Fruit fly (Drosophila melanogaster): Measurements from ENCODE around the gene Prosbeta5R2.

Prosbeta5R2 gene

DNA sequence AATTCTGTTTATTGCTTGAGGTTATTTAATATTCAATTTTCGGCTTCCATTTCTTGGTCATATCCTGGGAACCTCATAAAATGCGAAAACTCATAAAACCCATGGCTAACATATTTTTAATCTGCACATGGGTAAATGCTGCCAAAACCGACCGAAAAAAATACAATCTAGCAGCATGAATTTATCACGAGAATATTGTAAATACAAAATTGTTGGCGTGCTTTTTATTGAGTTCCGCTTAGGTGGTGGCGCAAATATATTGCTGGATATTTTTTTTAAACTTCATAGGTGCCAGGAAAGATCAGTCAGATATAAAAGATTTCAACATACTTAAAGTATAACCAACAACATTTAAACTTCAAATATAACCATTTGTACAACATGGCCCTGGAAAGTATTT is at the start of gene Prosbeta5R2:
Gene Prosbeta5R2 (plus strand): TSS at position 301 of the 400 bp plus-strand sequence.
- TF ChIP-seq ind (GFP tag; optimal IDR thresholded peaks at IDR 0.05) (no peak), sens (GFP tag) (peak; percentile 48)

DNA sequence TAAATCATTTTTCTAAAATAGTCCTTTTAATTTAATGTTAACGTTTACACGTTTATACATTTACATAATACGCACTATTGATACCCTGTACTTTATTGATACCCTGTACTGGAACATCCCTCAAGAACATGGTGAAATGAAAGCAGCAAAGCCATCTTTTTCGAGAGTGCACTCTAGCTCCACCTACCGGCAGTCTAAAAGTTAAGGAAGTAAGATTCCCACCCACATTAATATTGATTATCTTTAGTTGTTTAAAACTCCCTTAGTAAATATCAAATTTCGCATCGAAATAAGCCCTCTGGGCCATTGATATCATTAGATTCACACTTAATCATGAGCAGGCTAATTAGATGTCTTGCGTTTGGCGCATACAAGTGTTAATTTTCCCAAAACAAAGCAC is 31.9 kb upstream of the Prosbeta5R2 start:
- TF ChIP-seq Ets97D (GFP tag; optimal IDR thresholded peaks at IDR 0.05): no peak
- TF ChIP-seq ssp (GFP tag; IDR thresholded peaks at IDR 0.05): no peak
- peak; percentile 73 for TF ChIP-seq CTCF (GFP tag; optimal IDR thresholded peaks at IDR 0.05)

DNA sequence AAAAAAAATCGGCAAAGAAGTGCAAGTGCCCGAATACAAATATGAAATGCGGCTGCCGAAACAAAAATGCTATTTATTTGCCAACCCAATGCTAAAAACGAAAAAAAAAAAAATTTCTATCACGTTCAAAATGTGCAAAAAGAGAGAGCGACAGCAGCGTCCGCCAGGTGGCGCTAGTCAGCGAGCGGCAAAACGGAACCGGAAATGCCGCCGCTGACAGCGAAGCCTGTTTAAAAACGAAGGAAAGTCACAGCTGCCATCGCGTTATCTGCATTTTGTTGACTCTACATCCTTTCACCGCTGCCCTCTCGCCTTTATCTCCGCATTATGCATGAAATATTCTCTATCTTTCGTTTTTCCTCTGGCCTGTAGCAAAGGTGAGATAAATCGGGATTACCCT is 30.0 kb upstream of the Prosbeta5R2 start:
- TF ChIP-seq Ets65A (GFP tag) (peak; percentile 76), Rx (GFP tag; IDR thresholded peaks at IDR 0.05) (0 out of 2 replicates have a peak, but pooled peaks have one; percentile 23), zen (tag; optimal IDR thresholded peaks at IDR 0.05) (peak; percentile 3), CG2889 (GFP tag; IDR thresholded peaks at IDR 0.05) (0 out of 3 replicates have a peak, but pooled peaks have one; percentile 37), lov (optimal IDR thresholded peaks at IDR 0.05) (no peak), lov (GFP tag; IDR thresholded peaks at IDR 0.05) (0 out of 3 replicates have a peak, but pooled peaks have one; percentile 57), CTCF (GFP tag; optimal IDR thresholded peaks at IDR 0.05) (peak; percentile 83), CG7271 (tag; optimal IDR thresholded peaks at IDR 0.05) (peak; percentile 79), stwl (tag; optimal IDR thresholded peaks at IDR 0.05) (peak; percentile 39), Ets97D (GFP tag; optimal IDR thresholded peaks at IDR 0.05) (peak; percentile 69), tio (GFP tag; optimal IDR thresholded peaks at IDR 0.05) (peak; percentile 3), Spps (tag; optimal IDR thresholded peaks at IDR 0.05) (no peak), CG6272 (GFP tag; IDR thresholded peaks at IDR 0.05) (0 out of 2 replicates have a peak, but pooled peaks have one; percentile 17), prd (optimal IDR thresholded peaks at IDR 0.05) (no peak), prd (GFP tag; IDR thresholded peaks at IDR 0.05) (peak; percentile 36; the same call in 1 of the 3 replicates), Mad (GFP tag; optimal IDR thresholded peaks at IDR 0.05) (no peak), Opbp (GFP tag; IDR thresholded peaks at IDR 0.05; ENCODE audit: partially characterized antibody) (no peak), ken (GFP tag; IDR thresholded peaks at IDR 0.05) (no peak), zfh1 (GFP tag; IDR thresholded peaks at IDR 0.05) (0 out of 3 replicates have a peak, but pooled peaks have one; percentile 28), CG10959 (GFP tag; IDR thresholded peaks at IDR 0.05) (peak; percentile 32; the same call in 1 of the 2 replicates)

- TF ChIP-seq Nf-YA (GFP tag; IDR thresholded peaks at IDR 0.05): no peak
- TF ChIP-seq sens (GFP tag): no peak
- no peak for TF ChIP-seq CG15479 (GFP tag; optimal IDR thresholded peaks at IDR 0.05)
- TF ChIP-seq emc (GFP tag; optimal IDR thresholded peaks at IDR 0.05): no peak
- no peak for TF ChIP-seq Kr (GFP tag; optimal IDR thresholded peaks at IDR 0.05)
- no peak for TF ChIP-seq CG33557 (GFP tag; optimal IDR thresholded peaks at IDR 0.05)
- TF ChIP-seq CG8281 (tag; optimal IDR thresholded peaks at IDR 0.05): no peak
- TF ChIP-seq ham (GFP tag; IDR thresholded peaks at IDR 0.05): no peak
- TF ChIP-seq CG1832 (GFP tag; optimal IDR thresholded peaks at IDR 0.05): peak; percentile 37
- no peak for TF ChIP-seq CG8359 (GFP tag; optimal IDR thresholded peaks at IDR 0.05; ENCODE audit: borderline replicate concordance)
- no peak for TF ChIP-seq ewg (GFP tag; optimal IDR thresholded peaks at IDR 0.05)
- TF ChIP-seq stwl (tag; optimal IDR thresholded peaks at IDR 0.05): peak; percentile 96
- no peak for TF ChIP-seq CG3281 (GFP tag; optimal IDR thresholded peaks at IDR 0.05)
- no peak; the same call in 1 of the 2 replicates for TF ChIP-seq Adf1 (GFP tag; IDR thresholded peaks at IDR 0.05)
- TF ChIP-seq Doc3 (GFP tag; IDR thresholded peaks at IDR 0.05; ENCODE audit: partially characterized antibody): peak; percentile 68
- no peak for TF ChIP-seq CG12744 (GFP tag; optimal IDR thresholded peaks at IDR 0.05)
- peak; percentile 13 for TF ChIP-seq shn (GFP tag; optimal IDR thresholded peaks at IDR 0.05)
- peak; percentile 48 for TF ChIP-seq bcd (GFP tag; optimal IDR thresholded peaks at IDR 0.05)
- peak; percentile 78 for TF ChIP-seq CTCF (GFP tag; optimal IDR thresholded peaks at IDR 0.05)
- no peak for TF ChIP-seq gcm2 (GFP tag; optimal IDR thresholded peaks at IDR 0.05)
- TF ChIP-seq CG17385 (GFP tag; optimal IDR thresholded peaks at IDR 0.05): no peak
- TF ChIP-seq ase (GFP tag; IDR thresholded peaks at IDR 0.05): 0 out of 3 replicates have a peak, but pooled peaks have one; percentile 5
- TF ChIP-seq CG14667 (GFP tag; IDR thresholded peaks at IDR 0.05): 0 out of 2 replicates have a peak, but pooled peaks have one; percentile 34
- peak; percentile 54 for TF ChIP-seq Sin3A (optimal IDR thresholded peaks at IDR 0.05)
- TF ChIP-seq kah (GFP tag; optimal IDR thresholded peaks at IDR 0.05): no peak
- no peak for TF ChIP-seq salm (tag; optimal IDR thresholded peaks at IDR 0.05)
- peak; percentile 92 for TF ChIP-seq Lhr (GFP tag; optimal IDR thresholded peaks at IDR 0.05)
- TF ChIP-seq CG8765 (GFP tag; IDR thresholded peaks at IDR 0.05): no peak
Observed at dm6 chr2L:17963071-17963567, 27.1 kb upstream of the Prosbeta5R2 start, which contains the start of gene CG5674. Gene CG5674, plus strand, starts transcription at chr2L:17963379.
